Worm (Caenorhabditis elegans) whole organism, L1 larva: ENCODE data around the gene srt-64.

ENCODE experiments used
- ceh-63 ChIP-seq: fragments of 200-800 bp; sonication (Bioruptor generic); optimal IDR thresholded peaks from 2 replicates; lab custom pipeline; 2018; ENCODE audit warnings: mild to moderate bottlenecking, missing genetic modification characterization, missing compliant biosample characterization
- fkh-10 ChIP-seq: sonication (generic microtip); optimal IDR thresholded peaks from 2 replicates; lab custom pipeline; 2017; ENCODE audit warnings: missing biosample characterization, missing genetic modification reagents, missing genetic modification characterization
- lin-15B ChIP-seq: fragments of 150-350 bp; sonication (generic microtip); optimal IDR thresholded peaks from 3 replicates; lab custom pipeline; 2014; ENCODE audit warnings: missing biosample characterization, missing genetic modification characterization
- lin-39 ChIP-seq: fragments of 150-350 bp; optimal IDR thresholded peaks from 2 replicates; lab custom pipeline; 2014; ENCODE audit warnings: missing biosample characterization, missing genetic modification reagents, missing genetic modification characterization
- nhr-12 ChIP-seq: sonication (generic microtip); optimal IDR thresholded peaks from 2 replicates; lab custom pipeline; 2017; ENCODE audit warnings: missing biosample characterization, missing genetic modification characterization
- pag-3 ChIP-seq: sonication (generic microtip); optimal IDR thresholded peaks from 2 replicates; lab custom pipeline; 2017; ENCODE audit warnings: missing genetic modification characterization, mild to moderate bottlenecking, missing compliant biosample characterization, antibody characterized with exemption, borderline replicate concordance; ENCODE audit not compliant: insufficient read depth
- pqm-1 ChIP-seq: sonication (generic microtip); optimal IDR thresholded peaks from 3 replicates; lab custom pipeline; 2017; ENCODE audit warnings: missing biosample characterization, missing genetic modification characterization
- unc-62 ChIP-seq: fragments of 150-350 bp; optimal IDR thresholded peaks from 2 replicates; lab custom pipeline; 2014; ENCODE audit warnings: missing biosample characterization, missing genetic modification reagents, missing genetic modification characterization
- ztf-4 ChIP-seq: fragments of 150-350 bp; optimal IDR thresholded peaks from 2 replicates; lab custom pipeline; 2014; ENCODE audit warnings: missing biosample characterization, missing genetic modification characterization

- no peak for TF ChIP-seq lin-39 (tag; lab: Kevin White, UChicago)
- no peak for TF ChIP-seq unc-62
- no peak for TF ChIP-seq pqm-1
- TF ChIP-seq lin-15B (tag; lab: Kevin White, UChicago): no peak
- TF ChIP-seq nhr-12 (tag; lab: Kevin White, UChicago): no peak
- TF ChIP-seq pag-3 (tag; lab: Kevin White, UChicago): no peak
- TF ChIP-seq ceh-63 (GFP tag; lab: Kevin White, UChicago): no peak
- no peak for TF ChIP-seq fkh-10
- TF ChIP-seq ztf-4 (tag; lab: Kevin White, UChicago): no peak
These were observed 24.9 kb downstream of the srt-64 start, which contains the start of gene F14F9.2 for ce11 chrV:5144541-5144940.
